Fruit fly (Drosophila melanogaster): ENCODE results near the gene Amt.
A peak's percentile ranks its signal among the peaks of the same experiment; 100 is the strongest.

DNA sequence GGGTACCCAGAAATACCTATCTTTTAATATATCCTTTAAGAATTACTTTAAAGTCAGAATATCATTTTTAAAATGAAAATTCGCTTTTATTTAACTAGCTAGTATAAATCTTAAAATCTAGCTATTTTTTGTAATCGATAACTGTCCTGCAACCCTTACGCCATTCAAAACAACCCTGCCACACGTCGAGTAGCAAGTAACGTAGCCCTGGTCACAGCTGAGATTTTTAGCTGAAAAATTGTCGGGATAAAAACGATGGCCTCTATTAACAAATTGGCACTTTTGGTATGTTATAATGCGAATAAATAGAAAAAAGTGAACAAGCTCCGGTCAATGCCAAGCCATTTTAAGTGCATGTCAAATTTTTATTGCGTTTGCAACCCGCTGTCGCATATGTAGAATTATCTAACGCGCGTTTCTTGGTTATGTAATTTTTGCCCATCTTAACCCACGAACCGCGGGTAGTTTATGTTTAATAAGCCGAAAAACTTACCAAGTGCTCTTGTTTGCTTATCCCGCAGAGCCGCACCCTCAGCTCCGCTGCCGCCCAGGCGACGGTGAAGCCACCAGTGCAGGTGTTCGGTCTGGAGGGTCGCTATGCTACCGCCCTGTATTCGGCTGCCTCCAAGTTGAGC is 16.6 kb upstream of the Amt start, which contains the start of gene ATPsynO:
- TF ChIP-seq CTCF (optimal IDR thresholded peaks at IDR 0.05) (peak in 1 of 2 experiments; percentile 45), CG8478 (optimal IDR thresholded peaks at IDR 0.05) (no peak)
